Fruit fly (Drosophila melanogaster) whole organism, adult: ENCODE data around the gene CG12605.

Source experiments
- CG12768 ChIP-seq: fragments of 200-800 bp; sonication (Bioruptor generic); optimal IDR thresholded peaks from 2 replicates; lab custom pipeline; 2017; ENCODE audit warnings: missing biosample characterization, missing genetic modification characterization, mild to moderate bottlenecking, moderate library complexity, missing genetic modification reagents
- CG33017 ChIP-seq: fragments of 200-800 bp; sonication (Bioruptor generic); optimal IDR thresholded peaks from 2 replicates; lab custom pipeline; 2018; ENCODE audit warnings: missing biosample characterization, mild to moderate bottlenecking, missing genetic modification characterization, moderate library complexity
- CG7045 ChIP-seq: fragments of 200-800 bp; sonication (Bioruptor generic); optimal IDR thresholded peaks from 2 replicates; lab custom pipeline; 2017; ENCODE audit warnings: missing biosample characterization, mild to moderate bottlenecking, missing genetic modification characterization
- Clk ChIP-seq: fragments of 200-800 bp; sonication (Bioruptor generic); optimal IDR thresholded peaks from 2 replicates; lab custom pipeline; 2017; ENCODE audit warnings: missing biosample characterization, missing genetic modification characterization
- Crg-1 ChIP-seq: fragments of 200-800 bp; sonication (Bioruptor generic); optimal IDR thresholded peaks from 2 replicates; lab custom pipeline; 2016; ENCODE audit warnings: missing biosample characterization, missing genetic modification characterization
- Hr96 ChIP-seq: fragments of 200-800 bp; sonication (Bioruptor generic); optimal IDR thresholded peaks from 2 replicates; lab custom pipeline; 2016; ENCODE audit warnings: missing biosample characterization, missing genetic modification characterization
- cnc ChIP-seq, 2 experiments: fragments of >200 bp; optimal IDR thresholded peaks; 2 replicates each; lab custom pipeline; 2017
- kay ChIP-seq: fragments of 200-800 bp; sonication (Bioruptor generic); peaks from one replicate; lab custom pipeline; 2016; ENCODE audit warnings: missing biosample characterization, missing genetic modification characterization, borderline replicate concordance
- toe ChIP-seq: fragments of 200-800 bp; sonication (Bioruptor generic); optimal IDR thresholded peaks from 2 replicates; lab custom pipeline; 2016; ENCODE audit warnings: missing biosample characterization, missing genetic modification characterization

- TF ChIP-seq CG33017 (tag; lab: Kevin White, UChicago) (no peak), Hr96 (GFP tag; lab: Kevin White, UChicago) (no peak), kay (GFP tag; lab: Kevin White, UChicago) (peak; percentile 42), cnc (optimal IDR thresholded peaks at IDR 0.05; lab: Kevin White, UChicago) (no peak), Crg-1 (GFP tag; lab: Kevin White, UChicago) (no peak), CG7045 (GFP tag; lab: Kevin White, UChicago) (no peak), toe (no peak), Clk (GFP tag; lab: Kevin White, UChicago) (no peak), CG12768 (peak; percentile 38)
These were observed 39.1 kb downstream of the CG12605 start for dm6 chr3L:3925487-3925886.
